Worm (Caenorhabditis elegans) whole organism, young adult: ENCODE data around the gene T03E6.8.

Experiments
- Y67H2A.10 ChIP-seq: fragments of 200-800 bp; sonication (Bioruptor generic); conservative IDR thresholded peaks from 2 replicates; pipeline ENCODE4 v1.3.6; 2022; ENCODE audit warnings: missing genetic modification reagents, missing genetic modification characterization, missing compliant biosample characterization
- Y79H2A.3 ChIP-seq: fragments of 200-800 bp; sonication (Bioruptor generic); conservative IDR thresholded peaks from 2 replicates; pipeline ENCODE4 v1.3.6; 2022; ENCODE audit warnings: missing genetic modification reagents, missing genetic modification characterization, missing compliant biosample characterization
- ceh-100 ChIP-seq: fragments of 200-800 bp; sonication (Bioruptor generic); IDR thresholded peaks from 2 replicates; pipeline ENCODE4 v1.3.6; 2022; ENCODE audit warnings: missing genetic modification reagents, missing genetic modification characterization, missing compliant biosample characterization
- fkh-3 ChIP-seq: sonication (generic microtip); optimal IDR thresholded peaks from 2 replicates; lab custom pipeline; 2016; ENCODE audit warnings: mild to moderate bottlenecking, missing genetic modification characterization, missing compliant biosample characterization
- lin-35 ChIP-seq, 3 experiments: fragments of 150-350 bp in 2 of 3; sonication (generic microtip) in 1 of 3; optimal IDR thresholded peaks; 2 replicates each; lab custom pipeline; 2014 to 2018; ENCODE audit warnings: missing biosample characterization in 3 of 3, missing genetic modification characterization in 3 of 3, missing genetic modification reagents in 3 of 3
- lin-40 ChIP-seq: sonication (generic microtip); optimal IDR thresholded peaks from 2 replicates; lab custom pipeline; 2016; ENCODE audit warnings: missing genetic modification characterization, mild to moderate bottlenecking, missing compliant biosample characterization, missing genotype, missing genetic modification reagents
- madf-6 ChIP-seq: fragments of 200-800 bp; sonication (Bioruptor generic); IDR thresholded peaks from 2 replicates; pipeline ENCODE4 v1.3.6; 2022; ENCODE audit warnings: missing genetic modification reagents, missing genetic modification characterization, missing compliant biosample characterization
- mel-28 ChIP-seq: sonication (generic microtip); optimal IDR thresholded peaks from 2 replicates; lab custom pipeline; 2016; ENCODE audit warnings: borderline replicate concordance, mild to moderate bottlenecking, missing genetic modification characterization, missing compliant biosample characterization
- nfya-1 ChIP-seq: sonication (generic microtip); optimal IDR thresholded peaks from 2 replicates; lab custom pipeline; 2017; ENCODE audit warnings: antibody characterized with exemption, missing compliant biosample characterization, missing genetic modification characterization, borderline replicate concordance; ENCODE audit not compliant: insufficient read depth
- nfyb-1 ChIP-seq: fragments of 200-800 bp; sonication (Bioruptor generic); IDR thresholded peaks from 2 replicates; pipeline ENCODE4 v1.3.6; 2022; ENCODE audit warnings: missing genetic modification reagents, missing genetic modification characterization, missing compliant biosample characterization
- pha-4 ChIP-seq: fragments of 150-350 bp; sonication (generic microtip); optimal IDR thresholded peaks from 2 replicates; lab custom pipeline; 2014; ENCODE audit warnings: missing biosample characterization, missing genetic modification reagents, missing genetic modification characterization
- sea-2 ChIP-seq: fragments of 200-800 bp; sonication (Bioruptor generic); IDR thresholded peaks from 2 replicates; pipeline ENCODE4 v1.3.6; 2022; ENCODE audit warnings: missing genetic modification characterization, missing compliant biosample characterization
- snpc-4 ChIP-seq, 5 experiments: fragments of 150-350 bp in 1 of 5; sonication (generic microtip) in 4 of 5; optimal IDR thresholded peaks; 2 replicates each; lab custom pipeline; 2014 to 2018; ENCODE audit warnings: missing genetic modification characterization in 5 of 5, missing biosample characterization in 3 of 5, antibody characterized with exemption in 2 of 5, mild to moderate bottlenecking in 2 of 5, missing compliant biosample characterization in 2 of 5, missing genotype in 2 of 5, moderate library complexity in 2 of 5, missing genetic modification reagents in 1 of 5

DNA sequence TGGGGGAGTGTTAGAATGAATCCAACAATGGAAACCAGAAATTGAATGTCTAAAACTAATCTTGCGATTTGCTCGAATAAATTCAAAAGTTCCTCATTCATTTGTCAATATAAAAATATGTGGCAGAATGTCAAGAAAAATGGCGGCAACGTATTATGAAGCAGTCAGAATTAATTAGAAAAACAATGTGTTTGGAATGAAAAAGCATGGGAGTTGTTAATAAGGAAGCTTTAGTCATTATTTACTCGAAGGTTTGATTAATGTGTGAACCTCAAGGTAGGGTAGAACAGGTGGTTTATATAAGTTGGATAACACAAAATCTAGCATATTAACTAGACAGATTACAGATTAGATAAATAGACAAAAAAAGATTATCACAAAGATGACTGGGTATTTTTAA lies 35.2 kb upstream of the T03E6.8 start, which contains the start of gene srw-76:
- TF ChIP-seq madf-6 (no peak), pha-4 (tag; lab: Kevin White, UChicago) (no peak), fkh-3 (no peak), ceh-100 (no peak), nfya-1 (no peak), mel-28 (tag; lab: Kevin White, UChicago) (no peak), nfyb-1 (GFP tag; lab: Robert Waterston, UW) (no peak), Y79H2A.3 (GFP tag; lab: Robert Waterston, UW) (no peak), lin-35 (GFP tag; optimal IDR thresholded peaks at IDR 0.05; lab: Kevin White, UChicago) (no peak), snpc-4 (GFP tag; optimal IDR thresholded peaks at IDR 0.05; lab: Kevin White, UChicago) (no peak), snpc-4 (tag; optimal IDR thresholded peaks at IDR 0.05; lab: Kevin White, UChicago) (no peak), Y67H2A.10 (GFP tag; lab: Robert Waterston, UW) (no peak), sea-2 (GFP tag; lab: Robert Waterston, UW) (no peak), lin-40 (no peak)
